Worm (Caenorhabditis elegans): ENCODE results near the gene lmp-2.

lmp-2 gene

ce11 chrX:1141617-1142016 lies 16.2 kb downstream of the lmp-2 start:
- TF ChIP-seq elt-1 (tag; optimal IDR thresholded peaks at IDR 0.05; ENCODE audit: borderline replicate concordance, insufficient read depth) (no peak), tbx-8 (GFP tag; optimal IDR thresholded peaks at IDR 0.05) (no peak), mls-2 (tag; optimal IDR thresholded peaks at IDR 0.05) (no peak), nhr-76 (tag; optimal IDR thresholded peaks at IDR 0.05) (no peak)

- no peak for TF ChIP-seq nhr-237 (tag; optimal IDR thresholded peaks at IDR 0.05)
- TF ChIP-seq ceh-43 (GFP tag; optimal IDR thresholded peaks at IDR 0.05), result no peak
- TF ChIP-seq nhr-12 (tag; optimal IDR thresholded peaks at IDR 0.05), result no peak
- TF ChIP-seq unc-39 (tag; optimal IDR thresholded peaks at IDR 0.05), result no peak
- TF ChIP-seq ceh-39 (tag; optimal IDR thresholded peaks at IDR 0.05), result no peak
- no peak for TF ChIP-seq nhr-2 (tag; optimal IDR thresholded peaks at IDR 0.05)
- TF ChIP-seq mls-2 (tag; optimal IDR thresholded peaks at IDR 0.05), result no peak
- no peak for TF ChIP-seq unc-62 (GFP tag; optimal IDR thresholded peaks at IDR 0.05)
- TF ChIP-seq flh-1 (GFP tag; optimal IDR thresholded peaks at IDR 0.05), result no peak
- TF ChIP-seq bed-3 (GFP tag; optimal IDR thresholded peaks at IDR 0.05), result no peak
- TF ChIP-seq lin-13 (tag; optimal IDR thresholded peaks at IDR 0.05), result no peak
- no peak for TF ChIP-seq tbx-8 (GFP tag; optimal IDR thresholded peaks at IDR 0.05)
- no peak for TF ChIP-seq zip-8 (tag; optimal IDR thresholded peaks at IDR 0.05)
- no peak for TF ChIP-seq pha-4 (tag; optimal IDR thresholded peaks at IDR 0.05)
- TF ChIP-seq ham-2 (GFP tag; optimal IDR thresholded peaks at IDR 0.05), result no peak
Measured at ce11 chrX:1147394-1147793, 22.0 kb downstream of the lmp-2 start.

DNA sequence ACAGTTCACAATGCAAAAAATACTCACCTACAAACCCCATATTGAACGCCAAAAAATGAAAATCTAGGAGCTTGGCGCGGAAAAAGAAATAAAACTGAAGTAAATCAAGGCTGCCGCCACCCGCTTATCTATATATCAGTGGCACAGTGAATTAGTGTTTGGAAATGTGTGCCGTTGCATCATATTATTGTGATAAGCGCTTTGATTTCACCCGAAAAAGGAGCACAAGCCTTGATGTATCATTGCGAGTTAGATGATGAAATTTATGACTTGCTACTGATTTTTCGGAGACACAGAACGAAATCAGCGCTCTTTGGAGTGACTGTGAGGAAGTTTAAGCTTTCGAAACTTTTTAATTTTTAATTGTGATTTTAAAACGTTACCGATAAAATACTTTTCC lies 23.0 kb downstream of the lmp-2 start, which contains the start of the genes R193.2 and R193.6:
Gene R193.2 (minus strand): TSS at position 148 of the 400 bp plus-strand sequence.
Gene R193.6 (plus strand): TSS at position 350 of the 400 bp plus-strand sequence.
- TF ChIP-seq lsy-2 (tag; optimal IDR thresholded peaks at IDR 0.05) (no peak), nhr-12 (tag; optimal IDR thresholded peaks at IDR 0.05) (no peak), blmp-1 (tag; optimal IDR thresholded peaks at IDR 0.05) (no peak), lin-32 (GFP tag; optimal IDR thresholded peaks at IDR 0.05) (no peak), ztf-11 (tag; optimal IDR thresholded peaks at IDR 0.05) (no peak), ceh-83 (GFP tag; optimal IDR thresholded peaks at IDR 0.05) (no peak), unc-62 (GFP tag; optimal IDR thresholded peaks at IDR 0.05) (no peak), drap-1 (GFP tag; optimal IDR thresholded peaks at IDR 0.05) (no peak), bed-3 (GFP tag; optimal IDR thresholded peaks at IDR 0.05) (no peak), elt-1 (tag; optimal IDR thresholded peaks at IDR 0.05; ENCODE audit: borderline replicate concordance, insufficient read depth) (no peak), lin-13 (tag; optimal IDR thresholded peaks at IDR 0.05) (no peak), pha-4 (tag; optimal IDR thresholded peaks at IDR 0.05) (no peak), ceh-43 (GFP tag; optimal IDR thresholded peaks at IDR 0.05) (no peak), nhr-76 (tag; optimal IDR thresholded peaks at IDR 0.05) (no peak), snpc-4 (tag; optimal IDR thresholded peaks at IDR 0.05) (no peak), zip-8 (tag; optimal IDR thresholded peaks at IDR 0.05) (no peak), nhr-237 (tag; optimal IDR thresholded peaks at IDR 0.05) (no peak), flh-1 (GFP tag; optimal IDR thresholded peaks at IDR 0.05) (no peak), elt-3 (tag; optimal IDR thresholded peaks at IDR 0.05) (no peak)

ce11 chrX:1154648-1155047 lies 29.2 kb downstream of the lmp-2 start, which contains the start of gene R193.1:
Gene R193.1, plus strand, starts transcription at chrX:1154948.
- TF ChIP-seq ces-1 (GFP tag; optimal IDR thresholded peaks at IDR 0.05), result no peak

DNA sequence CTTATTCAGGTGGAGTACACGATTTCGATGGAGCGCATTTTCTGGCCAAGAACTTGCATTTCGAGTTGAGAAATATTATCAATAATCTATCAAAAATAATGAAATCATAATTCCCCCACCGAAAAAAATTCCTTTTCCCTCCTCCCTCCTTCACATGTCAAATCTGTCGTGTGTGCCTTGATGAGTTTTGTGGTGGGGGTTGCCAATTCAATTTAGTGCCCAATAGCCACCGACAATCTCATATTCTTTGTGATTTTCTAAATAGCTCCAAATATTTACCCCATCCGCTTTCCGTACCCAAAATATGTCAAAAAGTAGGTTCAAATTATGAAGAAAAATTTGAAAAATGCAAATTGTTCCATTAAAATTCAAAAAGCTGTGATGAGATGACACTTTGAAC lies 36.6 kb downstream of the lmp-2 start, which contains the start of gene tmc-1:
Gene tmc-1 (plus strand): TSS at position 189 of the 400 bp plus-strand sequence.
- TF ChIP-seq ceh-39 (tag; optimal IDR thresholded peaks at IDR 0.05) (no peak), mep-1 (tag; optimal IDR thresholded peaks at IDR 0.05) (no peak), cnd-1 (tag; optimal IDR thresholded peaks at IDR 0.05) (no peak), ces-1 (GFP tag; optimal IDR thresholded peaks at IDR 0.05) (peak; percentile 61)

- TF ChIP-seq snpc-4 (tag; optimal IDR thresholded peaks at IDR 0.05) (no peak), unc-120 (tag; optimal IDR thresholded peaks at IDR 0.05; ENCODE audit: poor library complexity, severe bottlenecking) (peak; percentile 11)
Measured at ce11 chrX:1167234-1167633, 41.8 kb downstream of the lmp-2 start.

Measured in whole organism, mixed stage, embryonic.